Fruit fly (Drosophila melanogaster) whole organism, prepupa: ENCODE results near the gene CG14036.

ENCODE experiments used
- CG10631 ChIP-seq: fragments of 200-800 bp; sonication (Bioruptor generic); optimal IDR thresholded peaks from 2 replicates; lab custom pipeline; 2016; ENCODE audit warnings: missing biosample characterization, missing genetic modification characterization
- CG11294 ChIP-seq: fragments of 200-800 bp; sonication (Bioruptor generic); IDR thresholded peaks from 2 replicates; pipeline ENCODE4 v1.3.6; 2022; ENCODE audit warnings: missing biosample characterization, missing genetic modification characterization
- CG11762 ChIP-seq: fragments of 200-800 bp; sonication (Bioruptor generic); optimal IDR thresholded peaks from 3 replicates; lab custom pipeline; 2016; ENCODE audit warnings: missing biosample characterization, missing genetic modification characterization; ENCODE audit not compliant: insufficient read depth
- CG11902 ChIP-seq: fragments of 200-800 bp; sonication (Bioruptor generic); optimal IDR thresholded peaks from 3 replicates; lab custom pipeline; 2016; ENCODE audit warnings: missing biosample characterization, missing genetic modification characterization
- CG15336 ChIP-seq: fragments of 200-800 bp; sonication (Bioruptor generic); IDR thresholded peaks from 2 replicates; pipeline ENCODE4 v1.3.6; 2022; ENCODE audit warnings: missing biosample characterization, missing genetic modification characterization
- CG16779 ChIP-seq: fragments of 200-800 bp; sonication (Bioruptor generic); optimal IDR thresholded peaks from 3 replicates; lab custom pipeline; 2017; ENCODE audit warnings: missing biosample characterization, mild to moderate bottlenecking, missing genetic modification characterization
- CG32006 ChIP-seq: fragments of 200-800 bp; sonication (Bioruptor generic); optimal IDR thresholded peaks from 3 replicates; lab custom pipeline; 2017; ENCODE audit warnings: missing biosample characterization, mild to moderate bottlenecking, missing genetic modification characterization
- CG3919 ChIP-seq: fragments of 200-800 bp; sonication (Bioruptor generic); optimal IDR thresholded peaks from 3 replicates; lab custom pipeline; 2016; ENCODE audit warnings: missing biosample characterization, missing genetic modification characterization
- CG6163 ChIP-seq: fragments of 200-800 bp; sonication (Bioruptor generic); IDR thresholded peaks from 3 replicates; pipeline ENCODE4 v1.3.6; 2022; ENCODE audit warnings: missing biosample characterization, missing genetic modification characterization
- CG6276 ChIP-seq: fragments of 200-800 bp; sonication (Bioruptor generic); optimal IDR thresholded peaks from 2 replicates; lab custom pipeline; 2017; ENCODE audit warnings: missing biosample characterization, mild to moderate bottlenecking, missing genetic modification characterization
- CG6854 ChIP-seq: fragments of 200-800 bp; sonication (Bioruptor generic); optimal IDR thresholded peaks from 2 replicates; lab custom pipeline; 2017; ENCODE audit warnings: missing biosample characterization, mild to moderate bottlenecking, missing genetic modification characterization
- CG8632 ChIP-seq: fragments of 200-800 bp; sonication (Bioruptor generic); optimal IDR thresholded peaks from 3 replicates; lab custom pipeline; 2016; ENCODE audit warnings: missing biosample characterization, missing genetic modification characterization
- CG9139 ChIP-seq: fragments of 200-800 bp; sonication (Bioruptor generic); optimal IDR thresholded peaks from 3 replicates; lab custom pipeline; 2017; ENCODE audit warnings: missing biosample characterization, mild to moderate bottlenecking, missing genetic modification characterization
- Eip78C ChIP-seq: fragments of 200-800 bp; sonication (Bioruptor generic); peaks from one replicate; lab custom pipeline; 2016; ENCODE audit warnings: missing biosample characterization, missing genetic modification characterization
- Eip93F ChIP-seq: fragments of 200-800 bp; sonication (Bioruptor generic); optimal IDR thresholded peaks from 2 replicates; lab custom pipeline; 2016; ENCODE audit warnings: missing biosample characterization, mild to moderate bottlenecking, missing genetic modification characterization
- Ets21C ChIP-seq: fragments of 200-800 bp; sonication (Bioruptor generic); optimal IDR thresholded peaks from 3 replicates; lab custom pipeline; 2016; ENCODE audit warnings: missing biosample characterization, missing genetic modification characterization
- Ets96B ChIP-seq: fragments of 200-800 bp; optimal IDR thresholded peaks from 2 replicates; lab custom pipeline; 2019; ENCODE audit warnings: missing biosample characterization, mild to moderate bottlenecking, missing genetic modification characterization, moderate library complexity
- Hr38 ChIP-seq: sonication (Bioruptor generic); optimal IDR thresholded peaks from 2 replicates; lab custom pipeline; 2016; ENCODE audit warnings: missing biosample characterization, missing genetic modification characterization
- Hr39 ChIP-seq: fragments of 200-800 bp; sonication (Bioruptor generic); optimal IDR thresholded peaks from 2 replicates; lab custom pipeline; 2016; ENCODE audit warnings: missing biosample characterization, missing genetic modification characterization
- Met ChIP-seq: fragments of 200-800 bp; sonication (Bioruptor generic); optimal IDR thresholded peaks from 3 replicates; lab custom pipeline; 2016; ENCODE audit warnings: missing biosample characterization, missing genetic modification characterization
- OdsH ChIP-seq: fragments of 200-800 bp; sonication (Bioruptor generic); optimal IDR thresholded peaks from 3 replicates; lab custom pipeline; 2016; ENCODE audit warnings: missing biosample characterization, missing genetic modification characterization
- Smox ChIP-seq: fragments of 200-800 bp; sonication (Bioruptor generic); optimal IDR thresholded peaks from 3 replicates; lab custom pipeline; 2016; ENCODE audit warnings: missing biosample characterization, missing genetic modification characterization
- Sox102F ChIP-seq: fragments of 200-800 bp; sonication (Bioruptor generic); optimal IDR thresholded peaks from 2 replicates; lab custom pipeline; 2016; ENCODE audit warnings: missing biosample characterization, mild to moderate bottlenecking, missing genetic modification characterization
- Sox15 ChIP-seq: fragments of 200-800 bp; sonication (Bioruptor generic); optimal IDR thresholded peaks from 3 replicates; lab custom pipeline; 2016; ENCODE audit warnings: missing biosample characterization, missing genetic modification characterization
- acj6 ChIP-seq: fragments of 200-800 bp; sonication (Bioruptor generic); optimal IDR thresholded peaks from 3 replicates; lab custom pipeline; 2016; ENCODE audit warnings: missing biosample characterization, missing genetic modification characterization
- cyc ChIP-seq: fragments of 200-800 bp; sonication (Bioruptor generic); optimal IDR thresholded peaks from 3 replicates; lab custom pipeline; 2016; ENCODE audit warnings: missing biosample characterization, missing genetic modification characterization
- eg ChIP-seq: fragments of 200-800 bp; sonication (Bioruptor generic); IDR thresholded peaks from 3 replicates; pipeline ENCODE4 v1.3.6; 2022; ENCODE audit warnings: missing biosample characterization, missing genetic modification characterization
- esn ChIP-seq: fragments of 200-800 bp; sonication (Bioruptor generic); optimal IDR thresholded peaks from 2 replicates; lab custom pipeline; 2016; ENCODE audit warnings: missing biosample characterization, mild to moderate bottlenecking, missing genetic modification characterization, moderate library complexity
- fd59A ChIP-seq: fragments of 200-800 bp; sonication (Bioruptor generic); optimal IDR thresholded peaks from 2 replicates; lab custom pipeline; 2017; ENCODE audit warnings: missing biosample characterization, mild to moderate bottlenecking, missing genetic modification characterization, missing genetic modification reagents
- fd85E ChIP-seq: fragments of 200-800 bp; sonication (Bioruptor generic); optimal IDR thresholded peaks from 3 replicates; lab custom pipeline; 2016; ENCODE audit warnings: missing biosample characterization, missing genetic modification characterization
- fkh ChIP-seq: fragments of 200-800 bp; sonication (Bioruptor generic); optimal IDR thresholded peaks from 3 replicates; lab custom pipeline; 2017; ENCODE audit warnings: missing biosample characterization, mild to moderate bottlenecking, missing genetic modification characterization, moderate library complexity
- pdm3 ChIP-seq: fragments of 200-800 bp; sonication (Bioruptor generic); optimal IDR thresholded peaks from 3 replicates; lab custom pipeline; 2016; ENCODE audit warnings: missing biosample characterization, missing genetic modification characterization
- salr ChIP-seq, 2 experiments: fragments of 200-800 bp; sonication (Bioruptor generic); optimal IDR thresholded peaks; 3 replicates each; lab custom pipeline; 2016 to 2018; ENCODE audit warnings: missing biosample characterization in 2 of 2, missing genetic modification characterization in 2 of 2, mild to moderate bottlenecking in 1 of 2
- ss ChIP-seq, 2 experiments: fragments of 200-800 bp; sonication (Bioruptor generic); optimal IDR thresholded peaks; 2 replicates in 1 of 2; 3 replicates in 1 of 2; lab custom pipeline; 2017 to 2018; ENCODE audit warnings: mild to moderate bottlenecking in 2 of 2, missing biosample characterization in 2 of 2, missing genetic modification characterization in 2 of 2, moderate library complexity in 1 of 2
- svp ChIP-seq: fragments of 200-800 bp; sonication (Bioruptor generic); peaks from one replicate; lab custom pipeline; 2016; ENCODE audit warnings: missing biosample characterization, missing genetic modification characterization
- vri ChIP-seq: fragments of 200-800 bp; sonication (Bioruptor generic); optimal IDR thresholded peaks from 3 replicates; lab custom pipeline; 2016; ENCODE audit warnings: missing biosample characterization, mild to moderate bottlenecking, missing genetic modification characterization

The CG14036 gene

dm6 chr2L:5009306-5010030 lies 45.3 kb downstream of the CG14036 start, which contains the start of gene Rtnl1 (continued):
- TF ChIP-seq CG6276 (GFP tag; lab: Kevin White, UChicago) (no peak), pdm3 (no peak), CG11902 (GFP tag; lab: Kevin White, UChicago) (no peak), salr (GFP tag; optimal IDR thresholded peaks at IDR 0.05; lab: Kevin White, UChicago) (no peak), CG10631 (GFP tag; lab: Kevin White, UChicago) (no peak), cyc (GFP tag; lab: Kevin White, UChicago) (no peak), Eip93F (GFP tag; lab: Kevin White, UChicago) (no peak), OdsH (GFP tag; lab: Kevin White, UChicago) (no peak), fd85E (no peak), Sox15 (GFP tag; lab: Kevin White, UChicago) (no peak), Ets21C (GFP tag; lab: Kevin White, UChicago) (no peak), CG9139 (GFP tag; lab: Kevin White, UChicago) (no peak), CG11294 (GFP tag; lab: Robert Waterston, UW) (no peak), esn (GFP tag; lab: Kevin White, UChicago) (peak; percentile 54), CG6854 (peak; percentile 54), CG32006 (GFP tag; lab: Kevin White, UChicago) (no peak), CG6163 (GFP tag; lab: Robert Waterston, UW) (no peak)
- TF ChIP-seq, all 60 proteins: peak for 14

- TF ChIP-seq pdm3 (peak; percentile 24), Eip78C (GFP tag; lab: Kevin White, UChicago) (peak; percentile 69), CG6163 (GFP tag; lab: Robert Waterston, UW) (peak; percentile 20; the same call in 1 of the 3 replicates), CG32006 (GFP tag; lab: Kevin White, UChicago) (peak; percentile 7), CG11762 (GFP tag; lab: Kevin White, UChicago) (no peak), esn (GFP tag; lab: Kevin White, UChicago) (peak; percentile 9), CG15336 (GFP tag; lab: Robert Waterston, UW) (0 out of 2 replicates have a peak, but pooled peaks have one; percentile 15), ss (GFP tag; optimal IDR thresholded peaks at IDR 0.05; lab: Kevin White, UChicago) (no peak), Sox15 (GFP tag; lab: Kevin White, UChicago) (no peak), fkh (GFP tag; lab: Kevin White, UChicago) (peak; percentile 8), eg (GFP tag; lab: Robert Waterston, UW) (0 out of 3 replicates have a peak, but pooled peaks have one; percentile 11), CG16779 (tag; lab: Kevin White, UChicago) (no peak), CG8632 (no peak), Smox (GFP tag; lab: Kevin White, UChicago) (no peak), Sox102F (GFP tag; lab: Kevin White, UChicago) (no peak), Ets96B (tag; lab: Kevin White, UChicago) (no peak), Met (GFP tag; lab: Kevin White, UChicago) (no peak), fd59A (no peak), OdsH (GFP tag; lab: Kevin White, UChicago) (peak; percentile 9), CG3919 (GFP tag; lab: Kevin White, UChicago) (peak; percentile 16), vri (GFP tag; lab: Kevin White, UChicago) (peak; percentile 52), Hr39 (GFP tag; lab: Kevin White, UChicago) (no peak)
These were observed 47.6 kb downstream of the CG14036 start for dm6 chr2L:5007256-5007655.

DNA sequence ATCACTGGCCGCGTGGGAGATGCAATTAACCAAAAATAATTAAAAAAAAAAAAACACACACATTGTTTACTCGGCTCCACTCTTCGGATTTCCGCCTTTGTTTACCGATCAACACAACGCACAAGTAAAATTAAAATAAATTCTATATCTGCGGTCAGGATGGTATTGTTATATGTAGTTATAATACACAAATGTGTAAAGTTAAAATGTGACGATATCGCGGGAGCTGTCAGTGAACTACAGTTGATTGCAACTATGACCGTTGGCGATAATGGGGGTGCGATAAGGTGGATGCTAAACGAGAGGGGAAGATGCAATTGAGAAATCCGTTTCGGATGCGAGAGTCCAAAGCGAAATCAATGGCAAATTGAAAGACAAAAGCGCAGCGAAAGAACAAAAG lies 48.5 kb downstream of the CG14036 start:
- TF ChIP-seq vri (GFP tag; lab: Kevin White, UChicago) (peak; percentile 10), Eip78C (GFP tag; lab: Kevin White, UChicago) (peak; percentile 70), OdsH (GFP tag; lab: Kevin White, UChicago) (no peak), Hr38 (no peak), ss (GFP tag; optimal IDR thresholded peaks at IDR 0.05; lab: Kevin White, UChicago) (no peak), CG11294 (GFP tag; lab: Robert Waterston, UW) (no peak), acj6 (GFP tag; lab: Kevin White, UChicago) (no peak), svp (GFP tag; lab: Kevin White, UChicago) (peak; percentile 70)
